Fruit fly (Drosophila melanogaster) whole organism, embryonic: ENCODE measurements around the gene CG7810.

ENCODE experiments used
- CG11504 ChIP-seq: fragments of 200-800 bp; sonication (Bioruptor generic); optimal IDR thresholded peaks from 3 replicates; lab custom pipeline; 2019; ENCODE audit warnings: missing biosample characterization, mild to moderate bottlenecking, missing genetic modification characterization, moderate library complexity
- CG13624 ChIP-seq: fragments of 200-800 bp; sonication (Bioruptor generic); optimal IDR thresholded peaks from 2 replicates; lab custom pipeline; 2016; ENCODE audit warnings: missing biosample characterization, missing genetic modification characterization
- CG13775 ChIP-seq: fragments of 200-800 bp; sonication (Bioruptor generic); optimal IDR thresholded peaks from 3 replicates; lab custom pipeline; 2017; ENCODE audit warnings: missing biosample characterization, mild to moderate bottlenecking, missing genetic modification characterization
- CG13894 ChIP-seq: fragments of 200-800 bp; sonication (Bioruptor generic); optimal IDR thresholded peaks from 3 replicates; lab custom pipeline; 2018; ENCODE audit warnings: missing biosample characterization, mild to moderate bottlenecking, missing genetic modification characterization, moderate library complexity
- CG14014 ChIP-seq: fragments of 200-800 bp; sonication (Bioruptor generic); IDR thresholded peaks from 2 replicates; pipeline ENCODE4 v1.3.6; 2022; ENCODE audit warnings: missing biosample characterization, missing genetic modification characterization
- CG1529 ChIP-seq: fragments of 200-800 bp; sonication (Bioruptor generic); optimal IDR thresholded peaks from 3 replicates; lab custom pipeline; 2018; ENCODE audit warnings: missing biosample characterization, missing genetic modification characterization
- CG15514 ChIP-seq: fragments of 200-800 bp; sonication (Bioruptor generic); optimal IDR thresholded peaks from 3 replicates; lab custom pipeline; 2017; ENCODE audit warnings: missing biosample characterization, missing genetic modification characterization, mild to moderate bottlenecking, moderate library complexity, missing genetic modification reagents
- CG18262 ChIP-seq: fragments of 200-800 bp; optimal IDR thresholded peaks from 3 replicates; lab custom pipeline; 2019; ENCODE audit warnings: missing biosample characterization, mild to moderate bottlenecking, missing genetic modification characterization, moderate library complexity
- CG3281 ChIP-seq: fragments of 200-800 bp; sonication (Bioruptor generic); optimal IDR thresholded peaks from 3 replicates; lab custom pipeline; 2017; ENCODE audit warnings: missing biosample characterization, mild to moderate bottlenecking, missing genetic modification characterization
- CG34376 ChIP-seq: fragments of 200-800 bp; sonication (Bioruptor generic); optimal IDR thresholded peaks from 2 replicates; lab custom pipeline; 2018; ENCODE audit warnings: missing biosample characterization, mild to moderate bottlenecking, missing genetic modification characterization
- CG4854 ChIP-seq: fragments of 200-800 bp; sonication (Bioruptor generic); optimal IDR thresholded peaks from 2 replicates; lab custom pipeline; 2016; ENCODE audit warnings: missing biosample characterization, missing genetic modification characterization, inconsistent platforms
- CG6765 ChIP-seq: fragments of 200-800 bp; sonication (Bioruptor generic); optimal IDR thresholded peaks from 3 replicates; lab custom pipeline; 2017; ENCODE audit warnings: missing biosample characterization, mild to moderate bottlenecking, missing genetic modification characterization
- CG7839 ChIP-seq: fragments of 200-800 bp; sonication (Bioruptor generic); optimal IDR thresholded peaks from 3 replicates; lab custom pipeline; 2018; ENCODE audit warnings: missing biosample characterization, mild to moderate bottlenecking, missing genetic modification characterization, moderate library complexity
- CG7963 ChIP-seq: fragments of 200-800 bp; sonication (Bioruptor generic); IDR thresholded peaks from 3 replicates; pipeline ENCODE4 v1.3.6; 2022; ENCODE audit warnings: missing biosample characterization, missing genetic modification characterization; ENCODE audit not compliant: partially characterized antibody
- CkIIα-i1 ChIP-seq: fragments of 200-800 bp; sonication (Bioruptor generic); IDR thresholded peaks from 2 replicates; pipeline ENCODE4 v1.3.6; 2022; ENCODE audit warnings: missing biosample characterization, missing genetic modification characterization
- CrebB ChIP-seq: fragments of 200-800 bp; sonication (Bioruptor generic); optimal IDR thresholded peaks from 3 replicates; lab custom pipeline; 2018; ENCODE audit warnings: missing biosample characterization, mild to moderate bottlenecking, missing genetic modification characterization
- Doc3 ChIP-seq: fragments of 200-800 bp; sonication (Bioruptor generic); IDR thresholded peaks from 3 replicates; pipeline ENCODE4 v1.3.6; 2022; ENCODE audit warnings: missing biosample characterization, missing genetic modification characterization; ENCODE audit not compliant: partially characterized antibody
- Fer3 ChIP-seq: fragments of 200-800 bp; sonication (Bioruptor generic); optimal IDR thresholded peaks from 2 replicates; lab custom pipeline; 2018; ENCODE audit warnings: missing biosample characterization, mild to moderate bottlenecking, missing genetic modification characterization, moderate library complexity
- Hr51 ChIP-seq, 2 experiments: fragments of 200-800 bp; sonication (Bioruptor generic); optimal IDR thresholded peaks; 2 replicates in 1 of 2; 3 replicates in 1 of 2; lab custom pipeline; 2016 to 2018; ENCODE audit warnings: missing biosample characterization in 2 of 2, missing genetic modification characterization in 2 of 2, mild to moderate bottlenecking in 1 of 2, moderate library complexity in 1 of 2
- Meics ChIP-seq: fragments of 200-800 bp; sonication (Bioruptor generic); optimal IDR thresholded peaks from 2 replicates; lab custom pipeline; 2017; ENCODE audit warnings: missing biosample characterization, mild to moderate bottlenecking, missing genetic modification characterization
- Pdp1 ChIP-seq, 2 experiments: fragments of 200-800 bp; sonication (Bioruptor generic); optimal IDR thresholded peaks; 3 replicates each; lab custom pipeline; 2016; ENCODE audit warnings: missing biosample characterization in 2 of 2, missing genetic modification characterization in 2 of 2, mild to moderate bottlenecking in 1 of 2, moderate library complexity in 1 of 2
- Sox102F ChIP-seq: fragments of 200-800 bp; sonication (Bioruptor generic); optimal IDR thresholded peaks from 2 replicates; lab custom pipeline; 2018; ENCODE audit warnings: missing biosample characterization, mild to moderate bottlenecking, missing genetic modification characterization, moderate library complexity
- Sry-δ ChIP-seq: fragments of 200-800 bp; sonication (Bioruptor generic); optimal IDR thresholded peaks from 2 replicates; lab custom pipeline; 2016; ENCODE audit warnings: missing biosample characterization, missing genetic modification characterization
- ac ChIP-seq: fragments of 200-800 bp; sonication (Bioruptor generic); optimal IDR thresholded peaks from 3 replicates; lab custom pipeline; 2017; ENCODE audit warnings: missing biosample characterization, mild to moderate bottlenecking, missing genetic modification characterization
- bowl ChIP-seq: fragments of 200-800 bp; sonication (Bioruptor generic); IDR thresholded peaks from 2 replicates; pipeline ENCODE4 v1.3.6; 2022; ENCODE audit warnings: missing biosample characterization, missing genetic modification characterization
- chinmo ChIP-seq: fragments of 200-800 bp; sonication (Bioruptor generic); IDR thresholded peaks from 4 replicates; pipeline ENCODE4 v1.3.6; 2022; ENCODE audit warnings: missing biosample characterization, missing genetic modification characterization; ENCODE audit not compliant: partially characterized antibody
- crp ChIP-seq, 2 experiments: fragments of 200-800 bp; sonication (Bioruptor generic); optimal IDR thresholded peaks; 2 replicates in 1 of 2; 3 replicates in 1 of 2; lab custom pipeline; 2017; ENCODE audit warnings: missing biosample characterization in 2 of 2, missing genetic modification characterization in 2 of 2, mild to moderate bottlenecking in 1 of 2, moderate library complexity in 1 of 2
- cwo ChIP-seq: fragments of 200-800 bp; sonication (Bioruptor generic); optimal IDR thresholded peaks from 3 replicates; lab custom pipeline; 2017; ENCODE audit warnings: missing biosample characterization, missing genetic modification characterization, mild to moderate bottlenecking, moderate library complexity, missing genetic modification reagents
- dmrt99B ChIP-seq: fragments of 200-800 bp; sonication (Bioruptor generic); optimal IDR thresholded peaks from 2 replicates; lab custom pipeline; 2018; ENCODE audit warnings: missing biosample characterization, mild to moderate bottlenecking, missing genetic modification characterization, moderate library complexity
- gem ChIP-seq: fragments of 200-800 bp; sonication (Bioruptor generic); optimal IDR thresholded peaks from 2 replicates; lab custom pipeline; 2019; ENCODE audit warnings: missing biosample characterization, mild to moderate bottlenecking, missing genetic modification characterization, moderate library complexity
- grau ChIP-seq: fragments of 200-800 bp; optimal IDR thresholded peaks from 3 replicates; lab custom pipeline; 2019; ENCODE audit warnings: missing biosample characterization, mild to moderate bottlenecking, missing genetic modification characterization, moderate library complexity
- lab ChIP-seq: fragments of 200-800 bp; sonication (Bioruptor generic); optimal IDR thresholded peaks from 3 replicates; lab custom pipeline; 2017; ENCODE audit warnings: missing biosample characterization, missing genetic modification characterization, mild to moderate bottlenecking, moderate library complexity, missing genetic modification reagents
- pb ChIP-seq: fragments of 200-800 bp; sonication (Bioruptor generic); optimal IDR thresholded peaks from 3 replicates; lab custom pipeline; 2016; ENCODE audit warnings: missing biosample characterization, missing genetic modification characterization
- pum ChIP-seq: fragments of 200-800 bp; sonication (Bioruptor generic); optimal IDR thresholded peaks from 2 replicates; lab custom pipeline; 2016; ENCODE audit warnings: missing biosample characterization, missing genetic modification characterization
- repo ChIP-seq: fragments of 200-800 bp; sonication (Bioruptor generic); optimal IDR thresholded peaks from 2 replicates; lab custom pipeline; 2016; ENCODE audit warnings: missing biosample characterization, missing genetic modification characterization
- rib ChIP-seq: fragments of 200-800 bp; sonication (Bioruptor generic); IDR thresholded peaks from 2 replicates; pipeline ENCODE4 v1.3.6; 2022; ENCODE audit warnings: missing biosample characterization, missing genetic modification characterization
- row ChIP-seq: fragments of 200-800 bp; sonication (Bioruptor generic); IDR thresholded peaks from 3 replicates; pipeline ENCODE4 v1.3.6; 2022; ENCODE audit warnings: missing biosample characterization, missing genetic modification characterization
- sens ChIP-seq: fragments of 200-800 bp; sonication (Bioruptor generic); peaks from one replicate; lab custom pipeline; 2016; ENCODE audit warnings: missing biosample characterization, missing genetic modification characterization
- shn ChIP-seq: fragments of 200-800 bp; sonication (Bioruptor generic); optimal IDR thresholded peaks from 3 replicates; lab custom pipeline; 2016; ENCODE audit warnings: missing biosample characterization, missing genetic modification characterization
- sob ChIP-seq: fragments of 200-800 bp; sonication (Bioruptor generic); IDR thresholded peaks from 2 replicates; pipeline ENCODE4 v1.3.6; 2022; ENCODE audit warnings: missing biosample characterization, missing genetic modification characterization
- sug ChIP-seq: fragments of 200-800 bp; optimal IDR thresholded peaks from 2 replicates; lab custom pipeline; 2019; ENCODE audit warnings: missing biosample characterization, mild to moderate bottlenecking, missing genetic modification characterization, moderate library complexity
- tap ChIP-seq: fragments of 200-800 bp; optimal IDR thresholded peaks from 3 replicates; lab custom pipeline; 2019; ENCODE audit warnings: missing biosample characterization, mild to moderate bottlenecking, missing genetic modification characterization, moderate library complexity
- unc-4 ChIP-seq: fragments of 200-800 bp; sonication (Bioruptor generic); IDR thresholded peaks from 2 replicates; pipeline ENCODE4 v1.3.6; 2022; ENCODE audit warnings: missing biosample characterization, missing genetic modification characterization; ENCODE audit not compliant: partially characterized antibody
- zfh2 ChIP-seq: fragments of 200-800 bp; sonication (Bioruptor generic); optimal IDR thresholded peaks from 2 replicates; lab custom pipeline; 2016; ENCODE audit warnings: missing biosample characterization, missing genetic modification characterization

The CG7810 gene

DNA sequence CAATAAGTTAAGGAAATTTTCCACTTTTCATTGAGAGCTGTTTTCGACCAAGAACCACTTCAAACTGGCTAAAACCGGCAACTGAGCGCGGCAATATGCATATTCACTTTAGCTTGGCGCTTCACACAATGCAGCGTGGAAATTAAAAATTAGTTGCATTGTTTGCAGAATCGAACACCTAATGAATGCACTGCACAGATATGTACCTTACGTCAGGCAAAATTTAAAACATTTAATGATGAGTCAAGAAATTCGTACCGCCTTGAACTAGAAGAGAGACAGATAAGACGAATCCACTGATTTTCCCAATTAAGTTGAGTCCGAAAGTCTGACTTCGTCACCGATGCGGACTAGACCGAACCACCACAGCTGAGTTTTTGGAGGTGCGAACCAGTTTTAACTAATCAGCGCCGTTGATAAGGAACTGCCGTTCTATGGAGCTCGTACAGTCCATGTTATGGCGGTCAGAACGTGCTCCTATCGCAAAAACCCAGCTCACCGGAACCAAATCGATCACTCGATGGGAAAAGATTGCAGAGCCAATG, 16.9 kb upstream of the CG7810 start:
- no peak for TF ChIP-seq sob (GFP tag; lab: Robert Waterston, UW)
- TF ChIP-seq pum (GFP tag; lab: Kevin White, UChicago) = no peak
- peak; percentile 64 for TF ChIP-seq CG34376 (GFP tag; lab: Kevin White, UChicago)
- TF ChIP-seq CG14014 (GFP tag; lab: Robert Waterston, UW) = no peak
- TF ChIP-seq sug (tag; lab: Kevin White, UChicago) = peak; percentile 13
- no peak for TF ChIP-seq CG7963 (GFP tag; lab: Robert Waterston, UW)
- no peak for TF ChIP-seq CG4854 (GFP tag; lab: Kevin White, UChicago)
- peak; percentile 54 for TF ChIP-seq Meics (GFP tag; lab: Kevin White, UChicago)
- TF ChIP-seq CG15514 (GFP tag; lab: Kevin White, UChicago) = peak; percentile 45
- peak; percentile 71; the same call in 2 of the 4 replicates for TF ChIP-seq chinmo (GFP tag; lab: Robert Waterston, UW)
- TF ChIP-seq CG18262 (tag; lab: Kevin White, UChicago) = no peak
- TF ChIP-seq Pdp1 (GFP tag; optimal IDR thresholded peaks at IDR 0.05; lab: Kevin White, UChicago) = peak in 1 of 2 experiments; percentile 51
- no peak for TF ChIP-seq repo (GFP tag; lab: Kevin White, UChicago)
- TF ChIP-seq rib (GFP tag; lab: Robert Waterston, UW) = no peak
- no peak for TF ChIP-seq CG13775 (GFP tag; lab: Kevin White, UChicago)
- TF ChIP-seq Doc3 (GFP tag; lab: Robert Waterston, UW) = no peak
- no peak for TF ChIP-seq CG1529
- no peak for TF ChIP-seq ac (GFP tag; lab: Kevin White, UChicago)
- no peak for TF ChIP-seq CG13624 (GFP tag; lab: Kevin White, UChicago)
- no peak for TF ChIP-seq Fer3
- no peak for TF ChIP-seq pb
- TF ChIP-seq sens = no peak
- no peak for TF ChIP-seq shn (GFP tag; lab: Kevin White, UChicago)
- TF ChIP-seq bowl = no peak
- peak; percentile 61 for TF ChIP-seq gem

DNA sequence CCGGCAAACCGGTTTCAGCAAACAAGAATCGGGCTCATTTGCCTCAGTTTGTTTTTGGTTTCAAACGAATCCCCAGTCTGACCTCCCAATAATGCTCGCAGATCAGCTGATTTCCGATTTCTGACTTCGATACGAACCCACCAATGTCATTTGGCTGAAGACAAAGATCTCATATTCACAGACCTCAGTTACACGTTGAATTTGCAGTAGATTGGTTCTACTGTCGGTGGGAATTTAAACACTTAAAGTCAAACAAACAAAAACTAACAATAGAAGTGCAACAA, 16.2 kb upstream of the CG7810 start, which contains the start of gene CG14275:
Gene CG14275 (plus strand): TSS at position 185 of the 284 bp plus-strand sequence.
- peak in 1 of 2 experiments; percentile 11 for TF ChIP-seq crp (GFP tag; optimal IDR thresholded peaks at IDR 0.05; lab: Kevin White, UChicago)
- no peak for TF ChIP-seq CkIIα-i1 (GFP tag; lab: Robert Waterston, UW)
- no peak for TF ChIP-seq zfh2 (GFP tag; lab: Kevin White, UChicago)
- TF ChIP-seq chinmo (GFP tag; lab: Robert Waterston, UW) = 0 out of 4 replicates have a peak, but pooled peaks have one; percentile 4
- no peak for TF ChIP-seq Sry-δ (GFP tag; lab: Kevin White, UChicago)
- TF ChIP-seq unc-4 (GFP tag; lab: Robert Waterston, UW) = no peak
- TF ChIP-seq CG13894 = peak; percentile 36
- no peak for TF ChIP-seq CG11504

dm6 chr2L:8326414-8327271, 15.6 kb upstream of the CG7810 start:
- TF ChIP-seq Hr51 (GFP tag; optimal IDR thresholded peaks at IDR 0.05; lab: Kevin White, UChicago) (peak in 1 of 2 experiments; percentile 63), cwo (GFP tag; lab: Kevin White, UChicago) (peak; percentile 32), CG7839 (tag; lab: Kevin White, UChicago) (peak; percentile 41), row (GFP tag; lab: Robert Waterston, UW) (peak; percentile 40), dmrt99B (tag; lab: Kevin White, UChicago) (peak; percentile 50), lab (GFP tag; lab: Kevin White, UChicago) (peak; percentile 46), CrebB (tag; lab: Kevin White, UChicago) (no peak), CG6765 (GFP tag; lab: Kevin White, UChicago) (peak; percentile 3), tap (tag; lab: Kevin White, UChicago) (peak; percentile 1), CG3281 (GFP tag; lab: Kevin White, UChicago) (peak; percentile 2), sug (tag; lab: Kevin White, UChicago) (peak; percentile 17), chinmo (GFP tag; lab: Robert Waterston, UW) (0 out of 4 replicates have a peak, but pooled peaks have one; percentile 55), grau (tag; lab: Kevin White, UChicago) (peak; percentile 30), CG1529 (no peak), Sox102F (GFP tag; lab: Kevin White, UChicago) (peak; percentile 33)
